Fruit fly (Drosophila melanogaster) whole organism, prepupa: ENCODE measurements around the gene CG43401.
A peak's percentile ranks its signal among the peaks of the same experiment; 100 is the strongest.

Experiments used
- Blimp-1 ChIP-seq: fragments of 200-800 bp; sonication (Bioruptor generic); optimal IDR thresholded peaks from 3 replicates; lab custom pipeline; 2017; ENCODE audit warnings: missing biosample characterization, missing genetic modification characterization, mild to moderate bottlenecking, moderate library complexity, missing genetic modification reagents
- CG10669 ChIP-seq: fragments of 200-800 bp; sonication (Bioruptor generic); optimal IDR thresholded peaks from 3 replicates; lab custom pipeline; 2018; ENCODE audit warnings: missing biosample characterization, mild to moderate bottlenecking, missing genetic modification characterization, moderate library complexity
- CG11762 ChIP-seq: fragments of 200-800 bp; sonication (Bioruptor generic); optimal IDR thresholded peaks from 3 replicates; lab custom pipeline; 2016; ENCODE audit warnings: missing biosample characterization, missing genetic modification characterization; ENCODE audit not compliant: insufficient read depth
- CG11902 ChIP-seq: fragments of 200-800 bp; sonication (Bioruptor generic); optimal IDR thresholded peaks from 3 replicates; lab custom pipeline; 2016; ENCODE audit warnings: missing biosample characterization, missing genetic modification characterization
- CG15336 ChIP-seq: fragments of 200-800 bp; sonication (Bioruptor generic); IDR thresholded peaks from 2 replicates; pipeline ENCODE4 v1.3.6; 2022; ENCODE audit warnings: missing biosample characterization, missing genetic modification characterization
- CG1621 ChIP-seq: fragments of 200-800 bp; sonication (Bioruptor generic); optimal IDR thresholded peaks from 3 replicates; lab custom pipeline; 2018; ENCODE audit warnings: missing biosample characterization, mild to moderate bottlenecking, missing genetic modification characterization
- CG16779 ChIP-seq: fragments of 200-800 bp; sonication (Bioruptor generic); optimal IDR thresholded peaks from 3 replicates; lab custom pipeline; 2017; ENCODE audit warnings: missing biosample characterization, mild to moderate bottlenecking, missing genetic modification characterization
- CG31627 ChIP-seq: fragments of 200-800 bp; sonication (Bioruptor generic); optimal IDR thresholded peaks from 3 replicates; lab custom pipeline; 2016; ENCODE audit warnings: missing biosample characterization, missing genetic modification characterization
- CG32006 ChIP-seq: fragments of 200-800 bp; sonication (Bioruptor generic); optimal IDR thresholded peaks from 3 replicates; lab custom pipeline; 2017; ENCODE audit warnings: missing biosample characterization, mild to moderate bottlenecking, missing genetic modification characterization
- CG34406 ChIP-seq: fragments of 200-800 bp; sonication (Bioruptor generic); optimal IDR thresholded peaks from 3 replicates; lab custom pipeline; 2016; ENCODE audit warnings: missing biosample characterization, missing genetic modification characterization
- CG3919 ChIP-seq: fragments of 200-800 bp; sonication (Bioruptor generic); optimal IDR thresholded peaks from 3 replicates; lab custom pipeline; 2016; ENCODE audit warnings: missing biosample characterization, missing genetic modification characterization
- CG6163 ChIP-seq: fragments of 200-800 bp; sonication (Bioruptor generic); IDR thresholded peaks from 3 replicates; pipeline ENCODE4 v1.3.6; 2022; ENCODE audit warnings: missing biosample characterization, missing genetic modification characterization
- CG6276 ChIP-seq: fragments of 200-800 bp; sonication (Bioruptor generic); optimal IDR thresholded peaks from 2 replicates; lab custom pipeline; 2017; ENCODE audit warnings: missing biosample characterization, mild to moderate bottlenecking, missing genetic modification characterization
- CG6792 ChIP-seq: fragments of 200-800 bp; sonication (Bioruptor generic); optimal IDR thresholded peaks from 3 replicates; lab custom pipeline; 2016; ENCODE audit warnings: missing biosample characterization, missing genetic modification characterization
- CG6808 ChIP-seq: fragments of 200-800 bp; sonication (Bioruptor generic); optimal IDR thresholded peaks from 3 replicates; lab custom pipeline; 2017; ENCODE audit warnings: missing biosample characterization, missing genetic modification characterization, mild to moderate bottlenecking, moderate library complexity, missing genetic modification reagents
- CG7368 ChIP-seq: fragments of 200-800 bp; sonication (Bioruptor generic); optimal IDR thresholded peaks from 3 replicates; lab custom pipeline; 2016; ENCODE audit warnings: missing biosample characterization, missing genetic modification characterization
- CG8119 ChIP-seq: fragments of 200-800 bp; sonication (Bioruptor generic); IDR thresholded peaks from 3 replicates; pipeline ENCODE4 v1.3.6; 2022; ENCODE audit warnings: missing biosample characterization, missing genetic modification characterization
- CG8632 ChIP-seq: fragments of 200-800 bp; sonication (Bioruptor generic); optimal IDR thresholded peaks from 3 replicates; lab custom pipeline; 2016; ENCODE audit warnings: missing biosample characterization, missing genetic modification characterization
- CG9139 ChIP-seq: fragments of 200-800 bp; sonication (Bioruptor generic); optimal IDR thresholded peaks from 3 replicates; lab custom pipeline; 2017; ENCODE audit warnings: missing biosample characterization, mild to moderate bottlenecking, missing genetic modification characterization
- Eip78C ChIP-seq: fragments of 200-800 bp; sonication (Bioruptor generic); peaks from one replicate; lab custom pipeline; 2016; ENCODE audit warnings: missing biosample characterization, missing genetic modification characterization
- Eip93F ChIP-seq: fragments of 200-800 bp; sonication (Bioruptor generic); optimal IDR thresholded peaks from 2 replicates; lab custom pipeline; 2016; ENCODE audit warnings: missing biosample characterization, mild to moderate bottlenecking, missing genetic modification characterization
- Ets21C ChIP-seq: fragments of 200-800 bp; sonication (Bioruptor generic); optimal IDR thresholded peaks from 3 replicates; lab custom pipeline; 2016; ENCODE audit warnings: missing biosample characterization, missing genetic modification characterization
- Ets96B ChIP-seq: fragments of 200-800 bp; optimal IDR thresholded peaks from 2 replicates; lab custom pipeline; 2019; ENCODE audit warnings: missing biosample characterization, mild to moderate bottlenecking, missing genetic modification characterization, moderate library complexity
- Gug ChIP-seq: fragments of 200-800 bp; sonication (Bioruptor generic); IDR thresholded peaks from 2 replicates; pipeline ENCODE4 v1.3.6; 2022; ENCODE audit warnings: missing biosample characterization, missing genetic modification characterization
- Hr38 ChIP-seq: sonication (Bioruptor generic); optimal IDR thresholded peaks from 2 replicates; lab custom pipeline; 2016; ENCODE audit warnings: missing biosample characterization, missing genetic modification characterization
- Hr39 ChIP-seq: fragments of 200-800 bp; sonication (Bioruptor generic); optimal IDR thresholded peaks from 2 replicates; lab custom pipeline; 2016; ENCODE audit warnings: missing biosample characterization, missing genetic modification characterization
- Hr4 ChIP-seq: fragments of 200-800 bp; sonication (Bioruptor generic); optimal IDR thresholded peaks from 3 replicates; lab custom pipeline; 2016; ENCODE audit warnings: missing biosample characterization, missing genetic modification characterization
- Met ChIP-seq: fragments of 200-800 bp; sonication (Bioruptor generic); optimal IDR thresholded peaks from 3 replicates; lab custom pipeline; 2016; ENCODE audit warnings: missing biosample characterization, missing genetic modification characterization
- Smox ChIP-seq: fragments of 200-800 bp; sonication (Bioruptor generic); optimal IDR thresholded peaks from 3 replicates; lab custom pipeline; 2016; ENCODE audit warnings: missing biosample characterization, missing genetic modification characterization
- Sox102F ChIP-seq: fragments of 200-800 bp; sonication (Bioruptor generic); optimal IDR thresholded peaks from 2 replicates; lab custom pipeline; 2016; ENCODE audit warnings: missing biosample characterization, mild to moderate bottlenecking, missing genetic modification characterization
- Sox14 ChIP-seq: fragments of 200-800 bp; sonication (Bioruptor generic); optimal IDR thresholded peaks from 3 replicates; lab custom pipeline; 2016; ENCODE audit warnings: missing biosample characterization, missing genetic modification characterization
- achi ChIP-seq: fragments of 200-800 bp; sonication (Bioruptor generic); optimal IDR thresholded peaks from 3 replicates; lab custom pipeline; 2016; ENCODE audit warnings: missing biosample characterization, missing genetic modification characterization
- acj6 ChIP-seq: fragments of 200-800 bp; sonication (Bioruptor generic); optimal IDR thresholded peaks from 3 replicates; lab custom pipeline; 2016; ENCODE audit warnings: missing biosample characterization, missing genetic modification characterization
- cyc ChIP-seq: fragments of 200-800 bp; sonication (Bioruptor generic); optimal IDR thresholded peaks from 3 replicates; lab custom pipeline; 2016; ENCODE audit warnings: missing biosample characterization, missing genetic modification characterization
- dac ChIP-seq: fragments of 200-800 bp; sonication (Bioruptor generic); optimal IDR thresholded peaks from 2 replicates; lab custom pipeline; 2017; ENCODE audit warnings: missing biosample characterization, mild to moderate bottlenecking, missing genetic modification characterization
- eg ChIP-seq: fragments of 200-800 bp; sonication (Bioruptor generic); IDR thresholded peaks from 3 replicates; pipeline ENCODE4 v1.3.6; 2022; ENCODE audit warnings: missing biosample characterization, missing genetic modification characterization
- esn ChIP-seq: fragments of 200-800 bp; sonication (Bioruptor generic); optimal IDR thresholded peaks from 2 replicates; lab custom pipeline; 2016; ENCODE audit warnings: missing biosample characterization, mild to moderate bottlenecking, missing genetic modification characterization, moderate library complexity
- fd59A ChIP-seq: fragments of 200-800 bp; sonication (Bioruptor generic); optimal IDR thresholded peaks from 2 replicates; lab custom pipeline; 2017; ENCODE audit warnings: missing biosample characterization, mild to moderate bottlenecking, missing genetic modification characterization, missing genetic modification reagents
- fd85E ChIP-seq: fragments of 200-800 bp; sonication (Bioruptor generic); optimal IDR thresholded peaks from 3 replicates; lab custom pipeline; 2016; ENCODE audit warnings: missing biosample characterization, missing genetic modification characterization
- fkh ChIP-seq: fragments of 200-800 bp; sonication (Bioruptor generic); optimal IDR thresholded peaks from 3 replicates; lab custom pipeline; 2017; ENCODE audit warnings: missing biosample characterization, mild to moderate bottlenecking, missing genetic modification characterization, moderate library complexity
- net ChIP-seq: fragments of 200-800 bp; sonication (Bioruptor generic); optimal IDR thresholded peaks from 3 replicates; lab custom pipeline; 2016; ENCODE audit warnings: missing biosample characterization, missing genetic modification characterization
- salr ChIP-seq, 2 experiments: fragments of 200-800 bp; sonication (Bioruptor generic); optimal IDR thresholded peaks; 3 replicates each; lab custom pipeline; 2016 to 2018; ENCODE audit warnings: missing biosample characterization in 2 of 2, missing genetic modification characterization in 2 of 2, mild to moderate bottlenecking in 1 of 2
- spab ChIP-seq: fragments of 200-800 bp; sonication (Bioruptor generic); optimal IDR thresholded peaks from 2 replicates; lab custom pipeline; 2017; ENCODE audit warnings: missing biosample characterization, mild to moderate bottlenecking, missing genetic modification characterization, missing genetic modification reagents
- ss ChIP-seq, 2 experiments: fragments of 200-800 bp; sonication (Bioruptor generic); optimal IDR thresholded peaks; 2 replicates in 1 of 2; 3 replicates in 1 of 2; lab custom pipeline; 2017 to 2018; ENCODE audit warnings: mild to moderate bottlenecking in 2 of 2, missing biosample characterization in 2 of 2, missing genetic modification characterization in 2 of 2, moderate library complexity in 1 of 2
- svp ChIP-seq: fragments of 200-800 bp; sonication (Bioruptor generic); peaks from one replicate; lab custom pipeline; 2016; ENCODE audit warnings: missing biosample characterization, missing genetic modification characterization
- vri ChIP-seq: fragments of 200-800 bp; sonication (Bioruptor generic); optimal IDR thresholded peaks from 3 replicates; lab custom pipeline; 2016; ENCODE audit warnings: missing biosample characterization, mild to moderate bottlenecking, missing genetic modification characterization

CG43401 gene

DNA sequence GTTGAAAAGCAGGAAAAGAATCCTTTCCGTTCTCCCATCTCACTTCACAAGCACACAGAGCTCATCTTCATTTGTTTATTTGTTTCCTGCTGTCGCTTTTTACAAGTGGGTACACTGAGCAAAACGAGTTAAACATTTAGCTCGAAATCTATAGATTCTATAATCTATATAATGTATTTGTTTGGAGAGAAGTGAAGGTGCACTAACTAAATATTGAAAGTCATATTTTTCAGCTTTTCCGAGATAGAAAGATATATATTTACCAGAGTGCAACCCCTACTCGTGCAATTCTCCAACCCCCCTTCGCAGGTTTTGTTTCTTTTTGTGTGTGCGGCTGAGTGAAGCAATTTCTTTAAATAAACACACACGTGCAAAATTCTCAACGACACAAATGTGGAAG lies 40.5 kb upstream of the CG43401 start (continued):
- TF ChIP-seq CG8119 (peak; percentile 29; the same call in 1 of the 3 replicates), achi (GFP tag; lab: Kevin White, UChicago) (peak; percentile 61), CG11902 (GFP tag; lab: Kevin White, UChicago) (no peak), fkh (GFP tag; lab: Kevin White, UChicago) (no peak), cyc (GFP tag; lab: Kevin White, UChicago) (peak; percentile 25), CG34406 (GFP tag; lab: Kevin White, UChicago) (no peak), eg (GFP tag; lab: Robert Waterston, UW) (peak; percentile 40; the same call in 1 of the 3 replicates), dac (GFP tag; lab: Kevin White, UChicago) (peak; percentile 5), vri (no peak), acj6 (peak; percentile 51), CG6808 (GFP tag; lab: Kevin White, UChicago) (peak; percentile 38), CG8632 (no peak), CG10669 (GFP tag; lab: Kevin White, UChicago) (peak; percentile 57), Eip93F (no peak), Ets21C (GFP tag; lab: Kevin White, UChicago) (no peak), Eip78C (peak; percentile 85), CG7368 (GFP tag; lab: Kevin White, UChicago) (no peak), CG6276 (GFP tag; lab: Kevin White, UChicago) (peak; percentile 34), CG6792 (GFP tag; lab: Kevin White, UChicago) (peak; percentile 17), CG15336 (GFP tag; lab: Robert Waterston, UW) (peak; percentile 56; the same call in 1 of the 2 replicates), Gug (peak; percentile 22; the same call in 1 of the 2 replicates), CG11762 (GFP tag; lab: Kevin White, UChicago) (no peak), CG3919 (GFP tag; lab: Kevin White, UChicago) (peak; percentile 63), CG1621 (tag; lab: Kevin White, UChicago) (peak; percentile 24), Sox14 (peak; percentile 37)

DNA sequence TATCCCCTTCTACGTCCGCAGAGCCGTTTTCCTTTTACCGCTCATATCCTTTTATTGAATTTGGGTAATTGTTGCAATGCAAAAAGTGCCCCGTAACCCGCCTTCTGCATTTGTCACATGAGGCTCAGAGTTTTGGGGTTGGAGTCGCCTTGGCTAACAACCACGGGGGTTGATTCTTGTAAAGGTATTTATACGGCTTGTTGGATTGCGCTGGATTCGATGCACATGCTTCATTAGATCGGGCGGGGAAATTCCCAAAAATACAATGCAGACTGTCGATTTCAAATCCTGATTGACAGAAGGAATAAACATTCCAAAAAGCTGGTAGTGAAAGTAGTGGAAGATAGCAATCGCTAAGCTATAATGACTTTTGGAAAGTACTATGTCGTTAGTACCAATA lies 38.0 kb upstream of the CG43401 start:
- no peak for TF ChIP-seq fd85E
- TF ChIP-seq cyc (GFP tag; lab: Kevin White, UChicago): no peak
- no peak for TF ChIP-seq CG3919 (GFP tag; lab: Kevin White, UChicago)
- no peak for TF ChIP-seq dac (GFP tag; lab: Kevin White, UChicago)
- no peak for TF ChIP-seq CG15336 (GFP tag; lab: Robert Waterston, UW)
- TF ChIP-seq svp (GFP tag; lab: Kevin White, UChicago): no peak
- no peak for TF ChIP-seq ss (GFP tag; optimal IDR thresholded peaks at IDR 0.05; lab: Kevin White, UChicago)
- TF ChIP-seq Eip93F: no peak
- no peak for TF ChIP-seq CG6808 (GFP tag; lab: Kevin White, UChicago)
- no peak for TF ChIP-seq CG6792 (GFP tag; lab: Kevin White, UChicago)

- TF ChIP-seq CG9139 (GFP tag; lab: Kevin White, UChicago) (no peak), Hr38 (GFP tag; lab: Kevin White, UChicago) (no peak), CG6276 (GFP tag; lab: Kevin White, UChicago) (peak; percentile 7), CG11902 (GFP tag; lab: Kevin White, UChicago) (no peak), Smox (GFP tag; lab: Kevin White, UChicago) (peak; percentile 5), CG15336 (GFP tag; lab: Robert Waterston, UW) (peak; percentile 39; the same call in 1 of the 2 replicates), eg (GFP tag; lab: Robert Waterston, UW) (0 out of 3 replicates have a peak, but pooled peaks have one; percentile 37), CG16779 (tag; lab: Kevin White, UChicago) (no peak), svp (GFP tag; lab: Kevin White, UChicago) (peak; percentile 57), CG7368 (GFP tag; lab: Kevin White, UChicago) (no peak), salr (GFP tag; optimal IDR thresholded peaks at IDR 0.05; lab: Kevin White, UChicago) (no peak), Hr39 (GFP tag; lab: Kevin White, UChicago) (peak; percentile 19), acj6 (no peak), Ets96B (peak; percentile 17), net (no peak), CG8119 (peak; percentile 38; the same call in 1 of the 3 replicates), Blimp-1 (no peak), spab (no peak), CG8632 (no peak), CG6163 (peak; percentile 49; the same call in 2 of the 3 replicates), CG32006 (GFP tag; lab: Kevin White, UChicago) (peak; percentile 46), achi (GFP tag; lab: Kevin White, UChicago) (peak; percentile 26), Sox102F (GFP tag; lab: Kevin White, UChicago) (no peak), Hr4 (GFP tag; lab: Kevin White, UChicago) (peak; percentile 34), esn (peak; percentile 3), fd59A (GFP tag; lab: Kevin White, UChicago) (no peak), Met (GFP tag; lab: Kevin White, UChicago) (peak; percentile 19), CG31627 (no peak)
Observed at dm6 chr2L:1393611-1394010, 34.7 kb upstream of the CG43401 start.
